Worm (Caenorhabditis elegans) whole organism, L3 larva: ENCODE measurements around the gene R05A10.4.

Source experiments
- R02D3.7 ChIP-seq: fragments of 150-350 bp; optimal IDR thresholded peaks from 2 replicates; lab custom pipeline; 2014; ENCODE audit warnings: missing biosample characterization, missing genetic modification characterization
- ZK546.5 ChIP-seq: sonication (generic microtip); optimal IDR thresholded peaks from 2 replicates; lab custom pipeline; 2017; ENCODE audit warnings: missing biosample characterization, missing genetic modification characterization
- aly-2 ChIP-seq: fragments of 150-350 bp; optimal IDR thresholded peaks from 2 replicates; lab custom pipeline; 2014; ENCODE audit warnings: missing biosample characterization, missing genetic modification characterization
- ceh-16 ChIP-seq: sonication (generic microtip); optimal IDR thresholded peaks from 2 replicates; lab custom pipeline; 2017; ENCODE audit warnings: missing biosample characterization, missing genetic modification characterization
- ceh-82 ChIP-seq: fragments of 150-350 bp; optimal IDR thresholded peaks from 2 replicates; lab custom pipeline; 2014; ENCODE audit warnings: missing biosample characterization, missing genetic modification characterization
- ceh-9 ChIP-seq: sonication (generic microtip); optimal IDR thresholded peaks from 2 replicates; lab custom pipeline; 2018; ENCODE audit warnings: missing biosample characterization, missing genetic modification characterization
- daf-12 ChIP-seq: fragments of 150-350 bp; optimal IDR thresholded peaks from 2 replicates; lab custom pipeline; 2014; ENCODE audit warnings: missing biosample characterization, missing genetic modification reagents, missing genetic modification characterization
- egl-27 ChIP-seq: sonication (generic microtip); optimal IDR thresholded peaks from 4 replicates; lab custom pipeline; 2017; ENCODE audit warnings: missing biosample characterization, missing genetic modification reagents, missing genetic modification characterization
- elt-1 ChIP-seq: fragments of 150-350 bp; optimal IDR thresholded peaks from 2 replicates; lab custom pipeline; 2014; ENCODE audit warnings: missing biosample characterization, missing genetic modification characterization
- elt-3 ChIP-seq, 3 experiments: fragments of 150-350 bp in 1 of 3; sonication (generic microtip) in 2 of 3; optimal IDR thresholded peaks; 2 replicates in 2 of 3; 4 replicates in 1 of 3; lab custom pipeline; 2014 to 2017; ENCODE audit warnings: missing biosample characterization in 3 of 3, missing genetic modification characterization in 3 of 3
- eor-1 ChIP-seq, 2 experiments: fragments of 150-350 bp; optimal IDR thresholded peaks; 2 replicates each; lab custom pipeline; 2014 to 2018; ENCODE audit warnings: missing biosample characterization in 2 of 2, missing genetic modification characterization in 2 of 2
- fkh-10 ChIP-seq: sonication (generic microtip); optimal IDR thresholded peaks from 2 replicates; lab custom pipeline; 2017; ENCODE audit warnings: missing biosample characterization, missing genetic modification reagents, missing genetic modification characterization
- fos-1 ChIP-seq: fragments of 150-350 bp; optimal IDR thresholded peaks from 2 replicates; lab custom pipeline; 2014; ENCODE audit warnings: missing biosample characterization, missing genetic modification characterization
- hmg-11 ChIP-seq: sonication (generic microtip); optimal IDR thresholded peaks from 2 replicates; lab custom pipeline; 2016; ENCODE audit warnings: missing genetic modification characterization, missing compliant biosample characterization
- jun-1 ChIP-seq: fragments of 150-350 bp; optimal IDR thresholded peaks from 2 replicates; lab custom pipeline; 2014; ENCODE audit warnings: missing biosample characterization, missing genetic modification reagents, missing genetic modification characterization
- lin-39 ChIP-seq: fragments of 150-350 bp; optimal IDR thresholded peaks from 2 replicates; lab custom pipeline; 2018; ENCODE audit warnings: missing biosample characterization, missing genetic modification reagents, missing genetic modification characterization
- lsy-12 ChIP-seq: sonication (generic microtip); optimal IDR thresholded peaks from 2 replicates; lab custom pipeline; 2016; ENCODE audit warnings: mild to moderate bottlenecking, missing genetic modification characterization, missing compliant biosample characterization
- mdl-1 ChIP-seq: fragments of 150-350 bp; optimal IDR thresholded peaks from 2 replicates; lab custom pipeline; 2014; ENCODE audit warnings: missing biosample characterization, missing genetic modification characterization
- mml-1 ChIP-seq: fragments of 150-350 bp; sonication (generic microtip); optimal IDR thresholded peaks from 3 replicates; lab custom pipeline; 2014; ENCODE audit warnings: missing biosample characterization, missing genetic modification characterization
- nfya-1 ChIP-seq: sonication (generic microtip); optimal IDR thresholded peaks from 2 replicates; lab custom pipeline; 2017; ENCODE audit warnings: missing genetic modification characterization, mild to moderate bottlenecking, missing compliant biosample characterization, antibody characterized with exemption, moderate library complexity; ENCODE audit not compliant: insufficient read depth
- nhr-12 ChIP-seq: fragments of 150-350 bp; optimal IDR thresholded peaks from 2 replicates; lab custom pipeline; 2014; ENCODE audit warnings: missing biosample characterization, missing genetic modification characterization
- nhr-23 ChIP-seq: fragments of 150-350 bp; optimal IDR thresholded peaks from 2 replicates; lab custom pipeline; 2014; ENCODE audit warnings: missing biosample characterization, missing genetic modification reagents, missing genetic modification characterization
- nhr-237 ChIP-seq: fragments of 150-350 bp; optimal IDR thresholded peaks from 2 replicates; lab custom pipeline; 2014; ENCODE audit warnings: missing biosample characterization, missing genetic modification characterization
- nhr-25 ChIP-seq: sonication (generic microtip); optimal IDR thresholded peaks from 2 replicates; lab custom pipeline; 2017; ENCODE audit warnings: missing biosample characterization, missing genetic modification characterization
- nhr-43 ChIP-seq: sonication (generic microtip); optimal IDR thresholded peaks from 2 replicates; lab custom pipeline; 2016; ENCODE audit warnings: mild to moderate bottlenecking, missing genetic modification characterization, missing compliant biosample characterization; ENCODE audit not compliant: poor library complexity, severe bottlenecking
- pha-4 ChIP-seq: fragments of 150-350 bp; optimal IDR thresholded peaks from 2 replicates; lab custom pipeline; 2014; ENCODE audit warnings: missing biosample characterization, missing genetic modification reagents, missing genetic modification characterization
- pqm-1 ChIP-seq: fragments of 150-350 bp; optimal IDR thresholded peaks from 2 replicates; lab custom pipeline; 2017; ENCODE audit warnings: missing biosample characterization, missing genetic modification characterization, inconsistent platforms
- sea-2 ChIP-seq: fragments of 150-350 bp; sonication (generic microtip); optimal IDR thresholded peaks from 4 replicates; lab custom pipeline; 2014; ENCODE audit warnings: missing biosample characterization, missing genetic modification reagents, missing genetic modification characterization
- skn-1 ChIP-seq: fragments of 150-350 bp; optimal IDR thresholded peaks from 2 replicates; lab custom pipeline; 2014; ENCODE audit warnings: missing biosample characterization, missing genetic modification characterization
- snpc-4 ChIP-seq: fragments of 150-350 bp; optimal IDR thresholded peaks from 2 replicates; lab custom pipeline; 2014; ENCODE audit warnings: missing biosample characterization, missing genetic modification characterization
- tbx-2 ChIP-seq: sonication (generic microtip); optimal IDR thresholded peaks from 2 replicates; lab custom pipeline; 2016; ENCODE audit warnings: mild to moderate bottlenecking, missing genetic modification characterization, missing compliant biosample characterization
- unc-39 ChIP-seq: sonication (generic microtip); optimal IDR thresholded peaks from 4 replicates; lab custom pipeline; 2017; ENCODE audit warnings: missing biosample characterization, missing genetic modification characterization
- unc-62 ChIP-seq: fragments of 150-350 bp; sonication (generic microtip); optimal IDR thresholded peaks from 4 replicates; lab custom pipeline; 2014; ENCODE audit warnings: missing biosample characterization, missing genetic modification reagents, missing genetic modification characterization
- zag-1 ChIP-seq: fragments of 150-350 bp; optimal IDR thresholded peaks from 2 replicates; lab custom pipeline; 2014; ENCODE audit warnings: missing biosample characterization, missing genetic modification characterization
- ztf-4 ChIP-seq: fragments of 150-350 bp; optimal IDR thresholded peaks from 2 replicates; lab custom pipeline; 2014; ENCODE audit warnings: missing biosample characterization, missing genetic modification characterization

R05A10.4 gene

DNA sequence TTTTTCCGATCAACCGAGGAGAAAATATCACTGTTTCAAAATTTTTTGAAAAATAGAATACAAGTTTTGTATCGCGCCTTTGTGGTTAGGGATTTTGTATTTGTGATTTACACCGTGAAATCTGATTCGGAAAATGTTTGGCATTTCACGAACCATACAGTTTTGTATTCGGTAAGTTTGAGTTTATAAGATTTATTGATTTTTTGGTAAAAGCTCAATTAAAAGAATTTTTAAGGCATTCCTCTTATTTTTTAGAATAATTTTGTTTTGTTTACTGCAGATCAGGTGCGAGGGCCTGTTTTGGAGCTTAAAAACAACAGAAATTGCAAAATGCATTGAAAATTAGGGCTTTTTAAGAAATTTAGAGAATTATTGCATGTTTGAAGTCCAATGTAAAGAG is 38.9 kb upstream of the R05A10.4 start:
- TF ChIP-seq hmg-11 (tag; lab: Kevin White, UChicago), result no peak
- TF ChIP-seq fkh-10 (GFP tag; lab: Kevin White, UChicago), result no peak
- TF ChIP-seq fos-1, result no peak
- no peak for TF ChIP-seq R02D3.7 (tag; lab: Kevin White, UChicago)
- TF ChIP-seq ceh-9 (tag; lab: Kevin White, UChicago), result no peak

DNA sequence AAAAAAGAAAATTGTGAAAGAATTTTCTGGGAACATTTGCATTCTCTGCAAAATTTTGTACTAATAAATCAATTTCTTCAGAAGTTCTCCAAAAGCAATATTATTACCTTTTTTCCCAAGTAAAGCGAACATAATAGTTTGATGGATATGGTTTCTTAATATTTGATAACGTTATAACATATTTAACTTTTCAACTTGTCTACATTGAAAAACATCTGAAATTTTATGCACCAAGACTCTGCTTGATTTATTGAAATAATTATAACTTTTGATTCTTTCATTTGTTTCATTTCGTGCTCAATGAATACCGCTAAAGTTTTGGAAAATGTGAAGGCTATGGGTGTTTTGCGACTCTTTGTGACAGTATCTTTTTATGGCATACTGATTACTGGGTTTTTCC is 35.2 kb upstream of the R05A10.4 start, which contains the start of gene srz-31:
Gene srz-31 (plus strand): TSS at position 301 of the 400 bp plus-strand sequence.
- TF ChIP-seq elt-1 (tag; lab: Kevin White, UChicago), result no peak
- no peak for TF ChIP-seq nhr-237 (tag; lab: Kevin White, UChicago)
- no peak for TF ChIP-seq ceh-82 (tag; lab: Kevin White, UChicago)
- no peak for TF ChIP-seq lin-39 (tag; lab: Kevin White, UChicago)

- TF ChIP-seq nhr-23 (tag; lab: Kevin White, UChicago) (no peak), egl-27 (no peak), ZK546.5 (tag; lab: Kevin White, UChicago) (no peak), pha-4 (tag; lab: Kevin White, UChicago) (no peak), elt-3 (tag; optimal IDR thresholded peaks at IDR 0.05; lab: Kevin White, UChicago) (no peak), ztf-4 (tag; lab: Kevin White, UChicago) (no peak), unc-39 (tag; lab: Kevin White, UChicago) (no peak), ceh-9 (tag; lab: Kevin White, UChicago) (no peak), ceh-82 (tag; lab: Kevin White, UChicago) (no peak), lin-39 (tag; lab: Kevin White, UChicago) (no peak), daf-12 (tag; lab: Kevin White, UChicago) (no peak), zag-1 (tag; lab: Kevin White, UChicago) (no peak), nhr-12 (tag; lab: Kevin White, UChicago) (no peak), pqm-1 (tag; lab: Kevin White, UChicago) (no peak), nhr-237 (tag; lab: Kevin White, UChicago) (no peak)
Observed at ce11 chrIV:14143042-14143441, 29.2 kb upstream of the R05A10.4 start.

DNA sequence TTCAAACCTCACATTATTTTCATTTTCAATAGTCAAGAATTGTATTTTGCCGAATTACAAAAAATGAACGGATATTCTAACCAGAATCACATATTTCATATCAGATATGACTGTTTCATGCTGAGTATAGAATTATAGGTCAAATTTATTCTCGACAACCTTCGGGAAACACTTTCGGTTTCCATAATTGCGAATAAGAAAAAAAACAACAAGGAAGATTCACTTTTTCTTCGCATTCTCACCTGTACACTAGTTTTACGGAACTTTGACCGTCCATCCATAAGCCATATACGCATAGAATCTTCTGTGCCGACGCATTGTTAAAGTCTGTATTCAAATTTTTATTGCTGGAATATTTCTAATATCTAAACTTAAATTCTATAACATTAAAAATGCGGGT is 26.7 kb upstream of the R05A10.4 start, which contains the start of gene oac-37:
Gene oac-37 (plus strand): TSS at position 301 of the 400 bp plus-strand sequence.
- TF ChIP-seq skn-1 (no peak), jun-1 (no peak), hmg-11 (tag; lab: Kevin White, UChicago) (no peak), unc-39 (tag; lab: Kevin White, UChicago) (no peak), pha-4 (tag; lab: Kevin White, UChicago) (no peak), nhr-43 (tag; lab: Kevin White, UChicago) (no peak), ceh-16 (tag; lab: Kevin White, UChicago) (no peak), mml-1 (tag; lab: Kevin White, UChicago) (no peak), unc-62 (GFP tag; lab: Kevin White, UChicago) (no peak), ztf-4 (tag; lab: Kevin White, UChicago) (no peak), mdl-1 (tag; lab: Kevin White, UChicago) (no peak), egl-27 (no peak), nhr-25 (tag; lab: Kevin White, UChicago) (no peak), sea-2 (GFP tag; lab: Kevin White, UChicago) (no peak), tbx-2 (tag; lab: Kevin White, UChicago) (no peak), R02D3.7 (tag; lab: Kevin White, UChicago) (no peak), eor-1 (tag; optimal IDR thresholded peaks at IDR 0.05; lab: Kevin White, UChicago) (no peak), snpc-4 (tag; lab: Kevin White, UChicago) (no peak), aly-2 (no peak), nfya-1 (tag; lab: Kevin White, UChicago) (no peak)

ce11 chrIV:14153261-14153660 is 19.0 kb upstream of the R05A10.4 start, which contains the start of gene oac-38:
Gene oac-38, minus strand, starts transcription at chrIV:14153361.
- TF ChIP-seq aly-2, result no peak
- TF ChIP-seq snpc-4 (tag; lab: Kevin White, UChicago), result no peak
- TF ChIP-seq daf-12 (tag; lab: Kevin White, UChicago), result no peak
- no peak for TF ChIP-seq fkh-10 (GFP tag; lab: Kevin White, UChicago)
- TF ChIP-seq lsy-12 (tag; lab: Kevin White, UChicago), result no peak
- TF ChIP-seq nhr-25 (tag; lab: Kevin White, UChicago), result no peak
- TF ChIP-seq ceh-9 (tag; lab: Kevin White, UChicago), result no peak
- no peak for TF ChIP-seq pqm-1 (tag; lab: Kevin White, UChicago)
- no peak for TF ChIP-seq skn-1
- TF ChIP-seq hmg-11 (tag; lab: Kevin White, UChicago), result no peak
- TF ChIP-seq eor-1 (tag; optimal IDR thresholded peaks at IDR 0.05; lab: Kevin White, UChicago), result no peak
- no peak for TF ChIP-seq nhr-43 (tag; lab: Kevin White, UChicago)
- no peak for TF ChIP-seq nfya-1 (tag; lab: Kevin White, UChicago)
- TF ChIP-seq tbx-2 (tag; lab: Kevin White, UChicago), result no peak
- no peak for TF ChIP-seq unc-62 (GFP tag; lab: Kevin White, UChicago)
- TF ChIP-seq nhr-23 (tag; lab: Kevin White, UChicago), result no peak
- TF ChIP-seq, all 47 proteins: peak for 0
